Fruit fly (Drosophila melanogaster): Measurements from ENCODE around the gene LysE.

LysE gene

dm6 chr3L:1177085-1177484 lies 35.5 kb upstream of the LysE start, which contains the start of gene bab2 (continued):
- TF ChIP-seq Usf (GFP tag; optimal IDR thresholded peaks at IDR 0.05) (no peak), CG10431 (GFP tag; optimal IDR thresholded peaks at IDR 0.05) (no peak), sisA (GFP tag; IDR thresholded peaks at IDR 0.05) (no peak), ftz-f1 (GFP tag; optimal IDR thresholded peaks at IDR 0.05) (no peak), CG7786 (GFP tag; optimal IDR thresholded peaks at IDR 0.05) (no peak), CG3163 (GFP tag; optimal IDR thresholded peaks at IDR 0.05) (peak; percentile 95), CG9727 (GFP tag; optimal IDR thresholded peaks at IDR 0.05) (no peak), CG8924 (tag; optimal IDR thresholded peaks at IDR 0.05) (peak; percentile 72), Stat92E (GFP tag; optimal IDR thresholded peaks at IDR 0.05) (peak in 1 of 3 experiments; percentile 76), abd-A (tag; optimal IDR thresholded peaks at IDR 0.05) (peak; percentile 15), CG10209 (GFP tag; optimal IDR thresholded peaks at IDR 0.05) (no peak), CG17328 (GFP tag; IDR thresholded peaks at IDR 0.05) (peak; percentile 31; the same call in 1 of the 2 replicates), CG3281 (GFP tag; optimal IDR thresholded peaks at IDR 0.05) (no peak), sens (GFP tag) (no peak), Fer3 (tag; optimal IDR thresholded peaks at IDR 0.05) (no peak), CTCF (GFP tag; optimal IDR thresholded peaks at IDR 0.05) (no peak), CG2875 (GFP tag; optimal IDR thresholded peaks at IDR 0.05) (no peak), Fer2 (tag; optimal IDR thresholded peaks at IDR 0.05) (no peak), sr (GFP tag; IDR thresholded peaks at IDR 0.05) (no peak; the same call in 2 of the 3 replicates), CG8089 (GFP tag; optimal IDR thresholded peaks at IDR 0.05) (no peak), sima (GFP tag; optimal IDR thresholded peaks at IDR 0.05) (no peak), Dref (GFP tag; IDR thresholded peaks at IDR 0.05) (no peak), trh (GFP tag; optimal IDR thresholded peaks at IDR 0.05) (no peak), CG6254 (GFP tag; optimal IDR thresholded peaks at IDR 0.05) (no peak), Nf-YB (GFP tag; optimal IDR thresholded peaks at IDR 0.05) (peak; percentile 43), Sry-δ (GFP tag; optimal IDR thresholded peaks at IDR 0.05) (no peak), amos (GFP tag; IDR thresholded peaks at IDR 0.05; ENCODE audit: partially characterized antibody) (peak; percentile 43; the same call in 1 of the 2 replicates), CG11504 (tag; optimal IDR thresholded peaks at IDR 0.05) (peak; percentile 36), unc-4 (GFP tag; IDR thresholded peaks at IDR 0.05; ENCODE audit: partially characterized antibody) (no peak), tgo (GFP tag; IDR thresholded peaks at IDR 0.05) (no peak), crp (GFP tag; optimal IDR thresholded peaks at IDR 0.05) (no peak), CG12104 (GFP tag; optimal IDR thresholded peaks at IDR 0.05) (no peak), CG9817 (tag; optimal IDR thresholded peaks at IDR 0.05) (no peak), CG8388 (GFP tag; optimal IDR thresholded peaks at IDR 0.05) (no peak), sqz (GFP tag; optimal IDR thresholded peaks at IDR 0.05) (no peak), Atf3 (GFP tag; optimal IDR thresholded peaks at IDR 0.05) (no peak), CG14441 (GFP tag; IDR thresholded peaks at IDR 0.05) (no peak), CG1647 (GFP tag; optimal IDR thresholded peaks at IDR 0.05) (no peak), D (optimal IDR thresholded peaks at IDR 0.05) (no peak), D (GFP tag; optimal IDR thresholded peaks at IDR 0.05) (no peak), aop (GFP tag; IDR thresholded peaks at IDR 0.05) (no peak), prd (optimal IDR thresholded peaks at IDR 0.05) (no peak), prd (GFP tag; IDR thresholded peaks at IDR 0.05) (no peak), CG13424 (tag; optimal IDR thresholded peaks at IDR 0.05) (no peak), da (GFP tag; optimal IDR thresholded peaks at IDR 0.05) (no peak), CG8478 (optimal IDR thresholded peaks at IDR 0.05) (no peak), CG6813 (GFP tag; optimal IDR thresholded peaks at IDR 0.05) (no peak), Ets97D (GFP tag; optimal IDR thresholded peaks at IDR 0.05) (no peak), exex (tag; optimal IDR thresholded peaks at IDR 0.05) (no peak), CG12769 (tag; optimal IDR thresholded peaks at IDR 0.05) (peak; percentile 37), CG3838 (GFP tag; optimal IDR thresholded peaks at IDR 0.05) (peak; percentile 73), ab (GFP tag; optimal IDR thresholded peaks at IDR 0.05) (no peak), CG3847 (GFP tag; IDR thresholded peaks at IDR 0.05) (no peak)
